Fruit fly (Drosophila melanogaster): ENCODE data around the gene CG5446.

The CG5446 gene

DNA sequence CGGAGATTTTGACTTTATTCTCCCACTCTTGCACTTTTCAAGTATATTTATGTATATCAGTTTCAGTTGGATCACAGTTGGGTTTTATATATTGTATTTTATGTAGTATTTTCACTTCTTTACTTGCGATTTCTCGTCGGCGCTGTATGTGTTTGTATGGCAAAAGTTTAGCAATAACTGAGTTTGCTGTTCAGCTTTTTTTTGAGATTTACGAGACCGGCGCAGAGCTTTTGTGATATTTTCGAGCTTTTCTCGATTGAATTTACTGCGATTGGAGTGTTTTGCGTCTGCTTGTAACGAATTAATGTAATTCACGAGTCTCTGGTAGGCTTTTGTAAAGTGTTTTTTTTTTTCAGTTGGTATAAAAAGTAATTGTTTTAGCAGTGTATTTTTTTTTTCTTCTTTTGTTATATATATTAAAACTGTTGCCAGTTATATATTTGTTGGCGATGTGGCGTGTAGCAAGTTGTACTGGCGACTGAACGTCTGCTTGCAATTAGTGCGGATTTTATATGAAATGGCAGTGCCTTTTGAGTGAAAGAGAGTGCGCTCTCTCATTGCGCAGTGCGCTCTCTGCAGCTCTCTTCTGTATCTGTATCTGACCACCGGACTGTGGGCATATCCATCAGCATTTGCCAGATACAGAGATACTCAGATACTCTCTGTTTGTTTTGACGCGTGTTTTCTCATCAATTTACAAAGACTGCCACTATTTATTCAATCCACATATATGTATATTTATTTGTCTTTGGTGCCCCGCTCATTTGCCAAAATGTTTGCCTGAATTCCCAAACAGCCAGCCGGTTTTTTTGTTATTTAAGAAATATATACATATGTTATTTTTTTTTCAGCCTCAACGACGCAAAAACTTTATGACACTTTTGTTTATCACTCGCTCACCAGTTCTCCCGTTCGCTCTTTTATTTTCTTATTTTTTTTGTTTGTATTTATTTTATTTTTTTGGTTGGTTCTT, 33.5 kb upstream of the CG5446 start:
- TF ChIP-seq CG7101 (tag; optimal IDR thresholded peaks at IDR 0.05), result peak; percentile 82
- TF ChIP-seq CG14711 (tag; optimal IDR thresholded peaks at IDR 0.05), result peak; percentile 61
- peak; percentile 97 for TF ChIP-seq kay (GFP tag; ENCODE audit: borderline replicate concordance)
- no peak for TF ChIP-seq tj (GFP tag; optimal IDR thresholded peaks at IDR 0.05)
- peak; percentile 53 for TF ChIP-seq CG1620 (GFP tag; optimal IDR thresholded peaks at IDR 0.05)
- peak; percentile 34 for TF ChIP-seq toe (GFP tag; optimal IDR thresholded peaks at IDR 0.05)
- TF ChIP-seq Crg-1 (GFP tag; optimal IDR thresholded peaks at IDR 0.05), result peak; percentile 89
- peak; percentile 70 for TF ChIP-seq Mnt (GFP tag; optimal IDR thresholded peaks at IDR 0.05)
- TF ChIP-seq pad (GFP tag; optimal IDR thresholded peaks at IDR 0.05), result peak; percentile 66
- peak; percentile 84 for TF ChIP-seq CG33017 (tag; optimal IDR thresholded peaks at IDR 0.05)
- peak; percentile 82 for TF ChIP-seq cic (GFP tag; optimal IDR thresholded peaks at IDR 0.05)
- peak; percentile 67 for TF ChIP-seq CG5204 (GFP tag; optimal IDR thresholded peaks at IDR 0.05)
- TF ChIP-seq CG7045 (GFP tag; optimal IDR thresholded peaks at IDR 0.05), result peak; percentile 77
- peak; percentile 4 for TF ChIP-seq Clk (GFP tag; optimal IDR thresholded peaks at IDR 0.05)
- peak; percentile 83 for TF ChIP-seq ovo (GFP tag; optimal IDR thresholded peaks at IDR 0.05)
- peak; percentile 67 for TF ChIP-seq CG11617 (GFP tag; optimal IDR thresholded peaks at IDR 0.05)
- TF ChIP-seq Hr96 (GFP tag; optimal IDR thresholded peaks at IDR 0.05), result peak; percentile 50
- peak; percentile 89 for TF ChIP-seq CG12768 (GFP tag; optimal IDR thresholded peaks at IDR 0.05)
- TF ChIP-seq bab1 (GFP tag; optimal IDR thresholded peaks at IDR 0.05), result peak; percentile 44
- no peak for TF ChIP-seq cnc (optimal IDR thresholded peaks at IDR 0.05)

DNA sequence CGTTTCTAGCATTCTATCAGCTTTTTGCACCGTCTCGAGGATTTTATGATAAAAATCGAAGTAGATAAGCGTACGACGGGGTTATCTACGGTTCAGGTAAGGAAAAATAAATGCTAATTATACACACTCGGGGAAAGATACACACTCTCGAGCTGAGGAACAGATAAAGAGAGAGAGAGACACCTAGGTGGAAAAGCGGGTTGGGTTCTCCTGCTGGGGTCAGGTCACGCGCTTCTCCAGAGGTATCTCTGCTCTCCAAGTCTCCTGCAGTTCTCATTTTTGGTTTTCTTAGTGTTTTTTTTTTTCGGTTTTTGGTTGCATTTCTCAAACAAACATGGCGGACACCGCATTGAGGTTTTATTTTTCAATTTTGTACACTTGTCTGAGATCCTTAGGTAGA, 32.3 kb upstream of the CG5446 start:
- TF ChIP-seq cic (GFP tag; optimal IDR thresholded peaks at IDR 0.05), result no peak
- no peak for TF ChIP-seq tj (GFP tag; optimal IDR thresholded peaks at IDR 0.05)
- TF ChIP-seq CG33017 (tag; optimal IDR thresholded peaks at IDR 0.05), result no peak
- no peak for TF ChIP-seq kay (GFP tag; ENCODE audit: borderline replicate concordance)
- TF ChIP-seq CG14711 (tag; optimal IDR thresholded peaks at IDR 0.05), result no peak
- no peak for TF ChIP-seq CG7101 (tag; optimal IDR thresholded peaks at IDR 0.05)
- TF ChIP-seq bab1 (GFP tag; optimal IDR thresholded peaks at IDR 0.05), result no peak
- no peak for TF ChIP-seq CG11617 (GFP tag; optimal IDR thresholded peaks at IDR 0.05)

dm6 chr2L:12459191-12459590, 31.7 kb upstream of the CG5446 start:
- TF ChIP-seq tj (GFP tag; optimal IDR thresholded peaks at IDR 0.05) (no peak), pad (GFP tag; optimal IDR thresholded peaks at IDR 0.05) (no peak), ovo (GFP tag; optimal IDR thresholded peaks at IDR 0.05) (no peak), bab1 (GFP tag; optimal IDR thresholded peaks at IDR 0.05) (no peak), CG7101 (tag; optimal IDR thresholded peaks at IDR 0.05) (no peak), CG14711 (tag; optimal IDR thresholded peaks at IDR 0.05) (no peak), cic (GFP tag; optimal IDR thresholded peaks at IDR 0.05) (no peak), kay (GFP tag; ENCODE audit: borderline replicate concordance) (peak; percentile 76)

DNA sequence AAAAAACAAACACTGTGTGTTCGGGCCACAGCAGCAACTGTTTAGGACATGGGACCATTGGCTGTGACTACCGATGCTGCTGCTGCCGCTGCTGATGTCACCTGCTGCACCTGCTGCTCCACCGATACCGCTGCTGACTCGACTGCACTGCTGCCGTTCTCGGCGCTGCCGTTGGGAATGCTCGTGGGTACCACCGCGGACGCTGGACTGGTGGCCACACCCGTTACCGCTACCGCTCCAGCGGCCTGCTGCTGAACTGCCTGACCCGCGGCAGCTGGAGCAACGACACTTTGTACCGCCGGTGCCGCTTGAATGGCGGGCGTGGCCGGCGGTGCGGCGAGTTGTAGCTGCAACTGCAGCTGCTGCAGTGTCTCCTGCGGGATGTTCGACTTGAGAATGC, 30.2 kb upstream of the CG5446 start:
- TF ChIP-seq CG5204 (GFP tag; optimal IDR thresholded peaks at IDR 0.05), result no peak
- TF ChIP-seq CG33017 (tag; optimal IDR thresholded peaks at IDR 0.05), result no peak
- no peak for TF ChIP-seq pad (GFP tag; optimal IDR thresholded peaks at IDR 0.05)
- no peak for TF ChIP-seq ovo (GFP tag; optimal IDR thresholded peaks at IDR 0.05)
- no peak for TF ChIP-seq cnc (optimal IDR thresholded peaks at IDR 0.05)
- no peak for TF ChIP-seq CG7101 (tag; optimal IDR thresholded peaks at IDR 0.05)
- TF ChIP-seq cic (GFP tag; optimal IDR thresholded peaks at IDR 0.05), result no peak
- TF ChIP-seq CG14711 (tag; optimal IDR thresholded peaks at IDR 0.05), result no peak
- TF ChIP-seq kay (GFP tag; ENCODE audit: borderline replicate concordance), result no peak
- TF ChIP-seq bab1 (GFP tag; optimal IDR thresholded peaks at IDR 0.05), result no peak
- TF ChIP-seq CG7045 (GFP tag; optimal IDR thresholded peaks at IDR 0.05), result no peak
- TF ChIP-seq CG1620 (GFP tag; optimal IDR thresholded peaks at IDR 0.05), result no peak
- no peak for TF ChIP-seq toe (GFP tag; optimal IDR thresholded peaks at IDR 0.05)
- TF ChIP-seq Clk (GFP tag; optimal IDR thresholded peaks at IDR 0.05), result no peak

DNA sequence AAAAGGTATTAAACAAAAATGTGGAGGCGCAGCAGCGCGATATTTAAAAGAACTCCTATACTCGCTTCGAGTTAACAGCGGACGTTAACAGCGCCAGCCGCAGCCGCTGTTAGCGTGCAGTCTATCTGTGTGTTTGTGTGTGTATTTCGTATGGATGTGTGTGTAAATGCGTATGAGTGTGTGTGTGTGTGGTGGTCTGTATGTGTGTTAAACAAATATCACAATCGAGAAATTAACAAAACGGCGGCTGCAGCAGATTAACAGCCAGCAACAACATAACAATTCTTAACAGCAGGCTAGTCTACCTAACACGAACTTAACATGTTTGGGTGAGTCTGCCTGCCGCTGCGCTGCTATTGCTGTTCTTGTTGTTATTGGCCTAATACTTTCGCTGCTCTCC, 29.7 kb upstream of the CG5446 start:
- TF ChIP-seq Mnt (GFP tag; optimal IDR thresholded peaks at IDR 0.05) (no peak), cnc (optimal IDR thresholded peaks at IDR 0.05) (no peak), bab1 (GFP tag; optimal IDR thresholded peaks at IDR 0.05) (no peak), CG1620 (GFP tag; optimal IDR thresholded peaks at IDR 0.05) (no peak), kay (GFP tag; ENCODE audit: borderline replicate concordance) (peak; percentile 13), CG5204 (GFP tag; optimal IDR thresholded peaks at IDR 0.05) (no peak), CG12768 (GFP tag; optimal IDR thresholded peaks at IDR 0.05) (peak; percentile 53), cic (GFP tag; optimal IDR thresholded peaks at IDR 0.05) (peak; percentile 47), CG7045 (GFP tag; optimal IDR thresholded peaks at IDR 0.05) (no peak), toe (GFP tag; optimal IDR thresholded peaks at IDR 0.05) (no peak), CG7101 (tag; optimal IDR thresholded peaks at IDR 0.05) (peak; percentile 2)

DNA sequence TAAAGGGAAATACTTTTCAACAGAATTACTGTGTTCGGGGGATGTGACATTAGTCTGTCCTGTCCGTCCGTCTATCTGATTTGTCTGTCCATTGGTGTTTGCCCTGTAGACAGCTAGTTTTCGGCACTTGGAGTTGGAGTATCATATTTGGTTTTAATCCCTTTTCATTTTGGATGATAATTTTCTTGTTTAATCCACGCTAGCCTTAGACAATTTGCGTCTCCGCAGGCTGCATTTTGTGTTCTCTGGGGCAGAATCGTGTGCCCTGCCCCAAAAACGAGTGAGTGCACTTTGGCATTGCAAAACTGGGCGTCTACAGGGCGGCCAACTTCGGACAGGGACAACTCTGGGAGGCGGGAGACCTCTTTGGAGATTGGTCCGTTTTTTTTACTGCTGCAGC, 28.2 kb upstream of the CG5446 start:
- TF ChIP-seq CG5204 (GFP tag; optimal IDR thresholded peaks at IDR 0.05) (no peak), pad (GFP tag; optimal IDR thresholded peaks at IDR 0.05) (no peak), Hr96 (GFP tag; optimal IDR thresholded peaks at IDR 0.05) (no peak), tj (GFP tag; optimal IDR thresholded peaks at IDR 0.05) (no peak), CG7045 (GFP tag; optimal IDR thresholded peaks at IDR 0.05) (no peak), CG33017 (tag; optimal IDR thresholded peaks at IDR 0.05) (no peak), Crg-1 (GFP tag; optimal IDR thresholded peaks at IDR 0.05) (no peak), ovo (GFP tag; optimal IDR thresholded peaks at IDR 0.05) (no peak), bab1 (GFP tag; optimal IDR thresholded peaks at IDR 0.05) (no peak), CG7101 (tag; optimal IDR thresholded peaks at IDR 0.05) (no peak), CG1620 (GFP tag; optimal IDR thresholded peaks at IDR 0.05) (no peak), CG11617 (GFP tag; optimal IDR thresholded peaks at IDR 0.05) (no peak), kay (GFP tag; ENCODE audit: borderline replicate concordance) (no peak), cnc (optimal IDR thresholded peaks at IDR 0.05) (no peak), toe (GFP tag; optimal IDR thresholded peaks at IDR 0.05) (no peak), cic (GFP tag; optimal IDR thresholded peaks at IDR 0.05) (no peak), Clk (GFP tag; optimal IDR thresholded peaks at IDR 0.05) (no peak), CG14711 (tag; optimal IDR thresholded peaks at IDR 0.05) (no peak)
